Fruit fly (Drosophila melanogaster) Kc167 (cell line): ENCODE measurements around the gene pad.

Experiments used
- Myc ChIP-seq: fragments of >200 bp; optimal IDR thresholded peaks from 2 replicates; lab custom pipeline; 2017; ENCODE audit warnings: missing external identifiers
- Sin3A ChIP-seq: fragments of >200 bp; optimal IDR thresholded peaks from 2 replicates; lab custom pipeline; 2018; ENCODE audit warnings: missing external identifiers
- psq ChIP-seq: fragments of >200 bp; optimal IDR thresholded peaks from 2 replicates; lab custom pipeline; 2017; ENCODE audit warnings: missing external identifiers
- ttk ChIP-seq: sonication (Bioruptor generic); optimal IDR thresholded peaks from 2 replicates; lab custom pipeline; 2017; ENCODE audit warnings: missing external identifiers

- no peak for TF ChIP-seq psq
- TF ChIP-seq ttk (lab: Kevin White, UChicago) = no peak
- no peak for TF ChIP-seq Myc (lab: Kevin White, UChicago)
- TF ChIP-seq Sin3A (lab: Kevin White, UChicago) = no peak
These were observed 17.9 kb downstream of the pad start, which contains the start of gene CG42446 for dm6 chr3R:16360008-16360407.
